Fruit fly (Drosophila melanogaster): ENCODE data around the gene Cyp4e3.

The Cyp4e3 gene

DNA sequence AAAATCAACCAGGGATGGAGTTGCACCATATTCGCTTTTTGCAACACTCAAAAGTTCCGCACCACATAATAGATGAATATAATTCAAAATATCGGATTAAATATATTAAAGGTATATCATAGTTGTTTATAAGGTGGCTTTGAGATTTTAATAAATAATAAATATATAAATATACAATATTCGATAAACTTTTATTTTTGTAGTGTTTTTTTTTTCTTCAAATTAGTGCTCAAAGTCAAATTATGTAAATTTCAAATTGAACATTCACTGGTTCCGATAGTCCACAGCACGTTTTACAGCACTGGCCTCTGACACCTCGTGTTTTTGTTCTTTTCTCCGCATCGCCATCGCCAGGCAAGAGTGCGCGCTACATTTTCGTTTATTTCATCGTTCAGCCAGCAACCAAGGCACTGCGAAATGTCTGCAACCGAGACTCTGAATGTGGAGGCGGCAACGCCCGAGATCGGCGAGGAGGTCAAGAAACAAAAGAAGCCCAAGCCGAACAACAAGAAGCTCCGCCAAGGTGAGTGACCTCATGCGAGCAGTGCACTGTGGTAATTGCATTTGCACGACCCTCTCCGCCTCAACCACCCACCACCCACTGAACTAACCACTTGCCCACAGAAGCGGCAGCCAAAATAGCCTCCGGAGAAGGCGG, 13.5 kb upstream of the Cyp4e3 start, which contains the start of the genes Taf11 and und (continued):
- no peak for TF ChIP-seq dac (GFP tag; optimal IDR thresholded peaks at IDR 0.05)
- no peak for TF ChIP-seq spab (GFP tag; optimal IDR thresholded peaks at IDR 0.05)
- TF ChIP-seq eg (GFP tag; IDR thresholded peaks at IDR 0.05) = no peak
- TF ChIP-seq topi (GFP tag; optimal IDR thresholded peaks at IDR 0.05) = no peak
- peak; percentile 8 for TF ChIP-seq CG31627 (GFP tag; optimal IDR thresholded peaks at IDR 0.05)
- no peak for TF ChIP-seq CG1621 (tag; optimal IDR thresholded peaks at IDR 0.05)

DNA sequence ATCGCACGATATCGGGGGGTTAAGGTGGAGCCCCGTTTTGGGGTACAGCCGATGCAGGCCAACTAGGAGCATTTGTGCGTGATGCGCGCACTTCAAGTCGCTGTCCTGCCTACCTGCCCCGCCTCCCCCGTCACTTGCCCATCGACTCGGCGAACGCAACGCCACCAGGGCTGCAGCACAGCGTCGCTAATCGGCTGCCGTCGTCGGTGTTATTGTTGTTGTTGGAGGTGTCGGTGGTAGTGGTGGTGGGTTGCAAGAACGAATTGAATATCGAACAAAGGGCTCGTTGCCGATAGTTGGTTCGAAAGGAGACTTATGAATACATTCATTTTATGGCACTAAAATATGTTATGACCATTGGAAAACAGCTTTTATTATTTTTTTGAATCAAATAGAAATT, 9.0 kb upstream of the Cyp4e3 start:
- peak; percentile 34 for TF ChIP-seq Ets21C (GFP tag; optimal IDR thresholded peaks at IDR 0.05)
- peak in 1 of 2 experiments; percentile 67 for TF ChIP-seq ss (GFP tag; optimal IDR thresholded peaks at IDR 0.05)
- TF ChIP-seq CG3919 (GFP tag; optimal IDR thresholded peaks at IDR 0.05) = no peak
- 0 out of 2 replicates have a peak, but pooled peaks have one; percentile 10 for TF ChIP-seq CG11294 (GFP tag; IDR thresholded peaks at IDR 0.05)
- peak; percentile 2 for TF ChIP-seq Ets96B (tag; optimal IDR thresholded peaks at IDR 0.05)
- TF ChIP-seq net (GFP tag; optimal IDR thresholded peaks at IDR 0.05) = peak; percentile 48
- peak; percentile 58 for TF ChIP-seq CG1621 (tag; optimal IDR thresholded peaks at IDR 0.05)
- TF ChIP-seq CG15336 (GFP tag; IDR thresholded peaks at IDR 0.05) = peak; percentile 16; the same call in 1 of the 2 replicates
- peak; percentile 66 for TF ChIP-seq esn (GFP tag; optimal IDR thresholded peaks at IDR 0.05)
- peak; percentile 40 for TF ChIP-seq Gug (GFP tag; IDR thresholded peaks at IDR 0.05)
- TF ChIP-seq Sox14 (GFP tag; optimal IDR thresholded peaks at IDR 0.05) = peak; percentile 81
- peak; percentile 11 for TF ChIP-seq lz (GFP tag; optimal IDR thresholded peaks at IDR 0.05)
- TF ChIP-seq CG32006 (GFP tag; optimal IDR thresholded peaks at IDR 0.05) = peak; percentile 49
- TF ChIP-seq achi (GFP tag; optimal IDR thresholded peaks at IDR 0.05) = peak; percentile 34
- TF ChIP-seq CG31627 (GFP tag; optimal IDR thresholded peaks at IDR 0.05) = peak; percentile 54
- peak; percentile 48 for TF ChIP-seq Hr39 (GFP tag; optimal IDR thresholded peaks at IDR 0.05)
- TF ChIP-seq eg (GFP tag; IDR thresholded peaks at IDR 0.05) = peak; percentile 62; the same call in 2 of the 3 replicates
- no peak for TF ChIP-seq vri (GFP tag; optimal IDR thresholded peaks at IDR 0.05)
- TF ChIP-seq Sox15 (GFP tag; optimal IDR thresholded peaks at IDR 0.05) = peak; percentile 26
- TF ChIP-seq CG6854 (GFP tag; optimal IDR thresholded peaks at IDR 0.05) = peak; percentile 59
- no peak for TF ChIP-seq Sox102F (GFP tag; optimal IDR thresholded peaks at IDR 0.05)
- peak; percentile 40 for TF ChIP-seq topi (GFP tag; optimal IDR thresholded peaks at IDR 0.05)
- TF ChIP-seq CG6792 (GFP tag; optimal IDR thresholded peaks at IDR 0.05) = peak; percentile 36
- peak; percentile 62 for TF ChIP-seq CG10631 (GFP tag; optimal IDR thresholded peaks at IDR 0.05)
- TF ChIP-seq CG3032 (tag; optimal IDR thresholded peaks at IDR 0.05) = peak; percentile 48
- no peak for TF ChIP-seq fkh (GFP tag; optimal IDR thresholded peaks at IDR 0.05)
- TF ChIP-seq cyc (GFP tag; optimal IDR thresholded peaks at IDR 0.05) = peak; percentile 14
- no peak for TF ChIP-seq OdsH (GFP tag; optimal IDR thresholded peaks at IDR 0.05)
- peak; percentile 78 for TF ChIP-seq CG6163 (GFP tag; IDR thresholded peaks at IDR 0.05)
- TF ChIP-seq CG8319 (GFP tag; optimal IDR thresholded peaks at IDR 0.05) = no peak
- no peak for TF ChIP-seq Eip75B (GFP tag; optimal IDR thresholded peaks at IDR 0.05)
- no peak for TF ChIP-seq Lpt (GFP tag; optimal IDR thresholded peaks at IDR 0.05)
- peak; percentile 21 for TF ChIP-seq dsx (GFP tag; optimal IDR thresholded peaks at IDR 0.05; ENCODE audit: poor library complexity, severe bottlenecking)
- peak; percentile 72 for TF ChIP-seq svp (GFP tag)
- peak; percentile 25 for TF ChIP-seq acj6 (GFP tag; optimal IDR thresholded peaks at IDR 0.05)

DNA sequence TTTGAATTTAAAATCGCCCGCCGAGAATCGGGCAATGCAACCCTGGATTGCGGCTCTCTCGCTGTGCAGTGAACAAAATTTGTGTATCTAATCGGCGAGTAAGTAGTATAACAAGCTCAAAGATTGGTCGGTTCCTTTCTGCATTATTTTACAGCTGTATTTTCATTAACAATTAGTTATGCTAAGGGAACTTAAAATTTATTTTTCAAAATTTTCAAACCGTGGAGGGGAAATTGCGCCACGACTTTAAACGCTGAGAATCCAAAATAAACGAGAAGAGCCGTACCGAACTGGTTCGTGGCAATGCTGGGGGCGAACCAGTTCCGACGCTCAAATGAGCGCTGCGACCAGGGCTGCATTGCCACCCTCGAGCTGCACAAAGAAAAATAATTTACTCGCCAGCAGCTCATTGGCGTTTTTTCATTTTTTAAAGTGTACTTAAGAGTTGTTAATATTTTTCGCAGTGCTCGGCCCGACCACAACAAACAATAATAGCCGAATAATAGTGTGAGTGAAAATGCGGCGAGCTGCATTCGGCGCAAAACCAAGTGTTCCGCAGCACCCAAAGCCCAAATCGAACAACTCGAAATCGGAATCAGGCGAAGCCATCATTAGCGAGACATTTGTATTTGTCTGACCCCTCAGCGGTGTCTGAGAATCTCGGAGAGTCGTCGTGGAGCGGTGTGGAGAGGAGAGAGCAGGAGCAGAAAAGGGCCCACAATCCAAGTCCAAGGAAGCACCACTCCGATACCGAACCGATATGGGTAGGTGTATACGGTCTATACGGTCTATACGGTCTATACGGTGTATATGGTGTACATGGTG, 8.3 kb upstream of the Cyp4e3 start, which contains the start of gene zf30C:
Gene zf30C, plus strand, starts transcription at position 353 of the 825 bp plus-strand sequence.
- TF ChIP-seq pdm3 (GFP tag; optimal IDR thresholded peaks at IDR 0.05) (peak; percentile 93), Hr4 (GFP tag; optimal IDR thresholded peaks at IDR 0.05) (peak; percentile 93), Ets21C (GFP tag; optimal IDR thresholded peaks at IDR 0.05) (peak; percentile 87), Lpt (GFP tag; optimal IDR thresholded peaks at IDR 0.05) (peak; percentile 78), CG8632 (GFP tag; optimal IDR thresholded peaks at IDR 0.05) (peak; percentile 80), CG15336 (GFP tag; IDR thresholded peaks at IDR 0.05) (peak; percentile 75), fkh (GFP tag; optimal IDR thresholded peaks at IDR 0.05) (peak; percentile 40), CG11294 (GFP tag; IDR thresholded peaks at IDR 0.05) (peak; percentile 79), cyc (GFP tag; optimal IDR thresholded peaks at IDR 0.05) (peak; percentile 94), OdsH (GFP tag; optimal IDR thresholded peaks at IDR 0.05) (peak; percentile 90), dsx (GFP tag; optimal IDR thresholded peaks at IDR 0.05; ENCODE audit: poor library complexity, severe bottlenecking) (peak; percentile 52), fd85E (GFP tag; optimal IDR thresholded peaks at IDR 0.05) (peak; percentile 53), fd59A (GFP tag; optimal IDR thresholded peaks at IDR 0.05) (peak; percentile 61), Sox14 (GFP tag; optimal IDR thresholded peaks at IDR 0.05) (peak; percentile 94), CG31627 (GFP tag; optimal IDR thresholded peaks at IDR 0.05) (peak; percentile 94), Eip78C (GFP tag) (peak; percentile 96), spab (GFP tag; optimal IDR thresholded peaks at IDR 0.05) (peak; percentile 57), salr (GFP tag; optimal IDR thresholded peaks at IDR 0.05) (peak; percentile 45 to 83), Blimp-1 (GFP tag; optimal IDR thresholded peaks at IDR 0.05) (peak; percentile 23)

Measured in whole organism, prepupa.